Worm (Caenorhabditis elegans): Measurements from ENCODE around the gene Y81B9A.1.
A peak's percentile ranks its signal among the peaks of the same experiment; 100 is the strongest.

The Y81B9A.1 gene

ce11 chrX:9237708-9238107 lies 45.5 kb downstream of the Y81B9A.1 start (continued):
- TF ChIP-seq hmg-20 (GFP tag; IDR thresholded peaks at IDR 0.05) = no peak
- no peak; the same call in 1 of the 2 replicates for TF ChIP-seq madf-6 (GFP tag; IDR thresholded peaks at IDR 0.05)
- no peak for TF ChIP-seq ceh-79 (tag; optimal IDR thresholded peaks at IDR 0.05)
- peak; percentile 60; the same call in 1 of the 2 replicates for TF ChIP-seq pbrm-1 (GFP tag; IDR thresholded peaks at IDR 0.05)
- no peak for TF ChIP-seq repo-1 (tag; optimal IDR thresholded peaks at IDR 0.05)
- no peak for TF ChIP-seq lsl-1 (GFP tag; optimal IDR thresholded peaks at IDR 0.05)
- no peak for TF ChIP-seq attf-3 (GFP tag; conservative IDR thresholded peaks at IDR 0.05)
- TF ChIP-seq snpc-4 (GFP tag; optimal IDR thresholded peaks at IDR 0.05) = peak; percentile 76
- peak in 3 of 4 experiments; percentile 25 to 70 (median 47) for TF ChIP-seq snpc-4 (tag; optimal IDR thresholded peaks at IDR 0.05)
- TF ChIP-seq B0336.3 (GFP tag; IDR thresholded peaks at IDR 0.05) = no peak
- TF ChIP-seq ets-4 (GFP tag; optimal IDR thresholded peaks at IDR 0.05) = no peak
- no peak for TF ChIP-seq lir-1 (GFP tag; conservative IDR thresholded peaks at IDR 0.05)
- peak; percentile 94 for TF ChIP-seq lin-26 (GFP tag; IDR thresholded peaks at IDR 0.05)
- peak; percentile 57 for TF ChIP-seq snpc-3.4 (tag; optimal IDR thresholded peaks at IDR 0.05)
- no peak for TF ChIP-seq let-526 (GFP tag; IDR thresholded peaks at IDR 0.05)
- no peak for TF ChIP-seq cebp-2 (GFP tag; IDR thresholded peaks at IDR 0.05)
- 0 out of 2 replicates have a peak, but pooled peaks have one; percentile 39 for TF ChIP-seq madf-3 (GFP tag; IDR thresholded peaks at IDR 0.05)
- peak; percentile 45 for TF ChIP-seq B0035.1 (tag; optimal IDR thresholded peaks at IDR 0.05)
- no peak for TF ChIP-seq ceh-58 (GFP tag; IDR thresholded peaks at IDR 0.05)
- TF ChIP-seq aptf-2 (GFP tag; conservative IDR thresholded peaks at IDR 0.05) = no peak
- TF ChIP-seq nhr-90 (tag; optimal IDR thresholded peaks at IDR 0.05) = peak; percentile 80
- TF ChIP-seq xnd-1 (tag; optimal IDR thresholded peaks at IDR 0.05) = no peak
- no peak for TF ChIP-seq aptf-3 (GFP tag; IDR thresholded peaks at IDR 0.05)
- no peak for TF ChIP-seq akir-1 (GFP tag; optimal IDR thresholded peaks at IDR 0.05)
- TF ChIP-seq ekl-4 (GFP tag; IDR thresholded peaks at IDR 0.05) = no peak; the same call in 1 of the 2 replicates
- no peak for TF ChIP-seq egl-18 (GFP tag; IDR thresholded peaks at IDR 0.05)
- TF ChIP-seq ceh-91 (GFP tag; IDR thresholded peaks at IDR 0.05) = no peak
- no peak for TF ChIP-seq F57C9.4 (tag; optimal IDR thresholded peaks at IDR 0.05)
- TF ChIP-seq pha-4 (tag; optimal IDR thresholded peaks at IDR 0.05) = no peak
- no peak for TF ChIP-seq F52B5.7 (tag; optimal IDR thresholded peaks at IDR 0.05)
- no peak for TF ChIP-seq gei-17 (GFP tag; optimal IDR thresholded peaks at IDR 0.05)
- TF ChIP-seq die-1 (tag; optimal IDR thresholded peaks at IDR 0.05) = peak; percentile 93
- no peak for TF ChIP-seq T26A5.8 (tag; optimal IDR thresholded peaks at IDR 0.05)
- TF ChIP-seq atf-7 (tag; optimal IDR thresholded peaks at IDR 0.05) = no peak
- no peak for TF ChIP-seq K11D2.4 (GFP tag; IDR thresholded peaks at IDR 0.05)

- TF ChIP-seq repo-1 (tag; optimal IDR thresholded peaks at IDR 0.05) (no peak), ceh-91 (GFP tag; IDR thresholded peaks at IDR 0.05) (no peak), atf-7 (tag; optimal IDR thresholded peaks at IDR 0.05) (no peak), K11D2.4 (GFP tag; IDR thresholded peaks at IDR 0.05) (no peak), rec-8 (tag; optimal IDR thresholded peaks at IDR 0.05) (peak; percentile 35 to 63), nhr-27 (tag; optimal IDR thresholded peaks at IDR 0.05) (no peak), egl-18 (GFP tag; IDR thresholded peaks at IDR 0.05) (no peak), lir-1 (GFP tag; conservative IDR thresholded peaks at IDR 0.05) (no peak), nhr-179 (tag; optimal IDR thresholded peaks at IDR 0.05) (peak; percentile 69), lag-1 (GFP tag; IDR thresholded peaks at IDR 0.05) (no peak), B0035.1 (tag; optimal IDR thresholded peaks at IDR 0.05) (peak; percentile 36), dpff-1 (tag; optimal IDR thresholded peaks at IDR 0.05) (no peak), Y53F4B.3 (GFP tag; IDR thresholded peaks at IDR 0.05) (no peak), rpc-1 (optimal IDR thresholded peaks at IDR 0.05) (peak; percentile 91), rpc-1 (tag; optimal IDR thresholded peaks at IDR 0.05) (peak; percentile 98), lin-35 (GFP tag; optimal IDR thresholded peaks at IDR 0.05) (no peak), hlh-12 (tag; optimal IDR thresholded peaks at IDR 0.05) (no peak), egrh-3 (GFP tag; IDR thresholded peaks at IDR 0.05) (no peak), hrde-1 (tag; optimal IDR thresholded peaks at IDR 0.05; ENCODE audit: borderline replicate concordance) (no peak), somi-1 (GFP tag; optimal IDR thresholded peaks at IDR 0.05) (peak; percentile 60), F49E8.2 (tag; optimal IDR thresholded peaks at IDR 0.05; ENCODE audit: insufficient read depth) (no peak), dox-1 (GFP tag; IDR thresholded peaks at IDR 0.05) (no peak; the same call in 1 of the 2 replicates)
Observed at ce11 chrX:9238692-9239091, 46.4 kb downstream of the Y81B9A.1 start.
